Worm (Caenorhabditis elegans): ENCODE results near the gene nhr-163.

DNA sequence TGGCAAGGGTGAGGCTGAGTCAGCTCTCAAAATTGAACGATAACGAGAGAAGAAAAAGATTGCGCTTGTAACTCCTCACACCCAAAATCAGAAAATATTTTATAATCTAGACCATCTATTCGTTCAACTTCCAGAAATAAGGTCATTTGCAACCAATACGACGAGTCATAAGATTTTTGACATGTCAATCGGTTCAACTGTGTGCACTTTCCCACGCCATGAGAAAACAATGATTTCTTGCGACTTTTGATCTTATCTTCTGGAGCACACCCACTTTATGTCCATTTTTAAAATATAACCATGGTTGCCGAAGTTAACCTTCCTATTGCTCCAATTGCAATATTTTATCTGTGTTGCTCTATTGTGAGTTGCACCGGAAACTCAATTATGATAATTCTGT is 31.2 kb upstream of the nhr-163 start, which contains the start of gene srsx-32:
- TF ChIP-seq lsy-2 (tag; optimal IDR thresholded peaks at IDR 0.05) (no peak), skn-1 (tag; optimal IDR thresholded peaks at IDR 0.05) (no peak), dpl-1 (GFP tag; optimal IDR thresholded peaks at IDR 0.05) (no peak), lin-39 (tag; optimal IDR thresholded peaks at IDR 0.05) (no peak), jun-1 (tag; optimal IDR thresholded peaks at IDR 0.05) (no peak), elt-3 (tag; optimal IDR thresholded peaks at IDR 0.05) (no peak), ces-1 (GFP tag; optimal IDR thresholded peaks at IDR 0.05) (no peak), ceh-63 (GFP tag; optimal IDR thresholded peaks at IDR 0.05) (no peak)

Data from whole organism, L1 larva.